Worm (Caenorhabditis elegans): ENCODE data around the gene Y102A5C.36.

Gene Y102A5C.36

ce11 chrV:16880054-16880453 lies 47.2 kb downstream of the Y102A5C.36 start, which contains the start of gene F09C6.3:
Gene F09C6.3, minus strand, starts transcription at chrV:16880154.
- TF ChIP-seq ztf-22 (GFP tag; optimal IDR thresholded peaks at IDR 0.05): no peak
- TF ChIP-seq nhr-120 (GFP tag; IDR thresholded peaks at IDR 0.05): no peak
- TF ChIP-seq tbp1 (GFP tag; optimal IDR thresholded peaks at IDR 0.05): no peak
- no peak for TF ChIP-seq ztf-28 (GFP tag; IDR thresholded peaks at IDR 0.05)
- no peak for TF ChIP-seq fkh-3 (tag; optimal IDR thresholded peaks at IDR 0.05)
- TF ChIP-seq madf-6 (GFP tag; IDR thresholded peaks at IDR 0.05): no peak
- TF ChIP-seq unc-130 (GFP tag; optimal IDR thresholded peaks at IDR 0.05): no peak
- no peak for TF ChIP-seq nfya-1 (tag; optimal IDR thresholded peaks at IDR 0.05; ENCODE audit: borderline replicate concordance, insufficient read depth)
- no peak for TF ChIP-seq die-1 (tag; optimal IDR thresholded peaks at IDR 0.05)
- no peak for TF ChIP-seq zfh-2 (GFP tag; conservative IDR thresholded peaks at IDR 0.05)
- no peak for TF ChIP-seq aptf-2 (GFP tag; conservative IDR thresholded peaks at IDR 0.05)
- no peak for TF ChIP-seq madf-8 (GFP tag; conservative IDR thresholded peaks at IDR 0.05)

- TF ChIP-seq snpc-4 (GFP tag; optimal IDR thresholded peaks at IDR 0.05) (no peak), snpc-4 (tag; optimal IDR thresholded peaks at IDR 0.05) (no peak), F55B11.4 (tag; optimal IDR thresholded peaks at IDR 0.05; ENCODE audit: borderline replicate concordance, insufficient read depth) (no peak), bed-2 (GFP tag; IDR thresholded peaks at IDR 0.05) (no peak), Y56A3A.18 (GFP tag; IDR thresholded peaks at IDR 0.05) (no peak), Y95B8A.8 (GFP tag; IDR thresholded peaks at IDR 0.05) (no peak), nhr-90 (tag; optimal IDR thresholded peaks at IDR 0.05) (no peak), F57C9.4 (tag; optimal IDR thresholded peaks at IDR 0.05) (no peak), ztf-6 (GFP tag; IDR thresholded peaks at IDR 0.05) (no peak), Y53G8AR.9 (GFP tag; conservative IDR thresholded peaks at IDR 0.05) (no peak), hlh-26 (GFP tag; conservative IDR thresholded peaks at IDR 0.05) (no peak), F10E7.11 (tag; optimal IDR thresholded peaks at IDR 0.05) (no peak), nfya-1 (tag; optimal IDR thresholded peaks at IDR 0.05; ENCODE audit: borderline replicate concordance, insufficient read depth) (no peak), T26A5.8 (tag; optimal IDR thresholded peaks at IDR 0.05) (no peak), F37B4.10 (GFP tag; IDR thresholded peaks at IDR 0.05) (no peak), madf-10 (tag; optimal IDR thresholded peaks at IDR 0.05) (no peak), lsl-1 (GFP tag; optimal IDR thresholded peaks at IDR 0.05) (no peak), F23B12.7 (tag; optimal IDR thresholded peaks at IDR 0.05; ENCODE audit: insufficient read depth) (no peak), ceh-91 (GFP tag; IDR thresholded peaks at IDR 0.05) (no peak)
Observed at ce11 chrV:16879532-16879931, 47.7 kb downstream of the Y102A5C.36 start.

ce11 chrV:16877081-16877480 lies 50.2 kb downstream of the Y102A5C.36 start:
- TF ChIP-seq hsf-1 (GFP tag; IDR thresholded peaks at IDR 0.05): peak; percentile 92
